Fruit fly (Drosophila melanogaster): Measurements from ENCODE around the gene Blos3.

Blos3 gene

DNA sequence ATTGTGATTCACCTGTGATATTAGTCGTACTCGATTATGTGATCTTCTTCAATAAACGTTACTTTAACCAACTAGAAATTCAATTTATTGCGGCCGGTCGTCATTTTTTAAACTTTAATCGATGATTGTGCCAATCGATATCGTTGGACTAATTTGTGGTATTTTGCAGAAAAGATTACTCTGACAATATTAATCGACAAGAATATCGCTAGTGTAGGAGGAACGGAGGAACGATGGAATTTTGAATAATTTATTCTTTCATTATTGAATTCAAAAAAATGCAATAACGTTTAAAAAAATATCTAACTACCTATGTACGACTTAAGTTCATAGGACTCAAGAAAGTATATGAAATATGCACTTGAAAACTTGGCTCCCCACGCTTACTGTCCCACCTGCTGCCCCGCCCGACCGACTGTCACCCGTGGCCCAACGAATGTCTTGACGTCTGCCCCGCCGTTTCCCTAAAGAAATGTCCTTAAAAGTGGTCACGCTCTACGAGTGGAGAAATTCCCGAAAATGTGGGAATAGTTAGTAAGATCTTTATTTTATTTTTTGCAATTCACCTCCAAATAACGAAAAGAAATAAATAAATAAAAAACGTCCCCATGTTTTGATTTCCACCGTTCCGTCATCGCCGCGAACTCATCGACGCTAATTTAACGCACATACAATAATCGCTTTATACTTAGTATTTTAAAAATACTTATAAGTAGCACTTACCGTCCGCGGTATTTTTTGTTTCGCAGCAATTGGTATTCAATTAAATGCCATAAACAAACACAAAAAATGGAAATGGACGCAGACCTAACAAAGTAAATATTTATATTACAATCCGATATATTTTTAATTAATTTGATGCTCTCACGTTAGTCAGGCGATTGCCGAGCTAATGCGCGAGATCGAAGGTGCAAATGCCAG lies 4.3 kb upstream of the Blos3 start, which contains the start of gene CG14074 (continued):
- TF ChIP-seq HLH3B (GFP tag; IDR thresholded peaks at IDR 0.05) (no peak), grn (GFP tag; optimal IDR thresholded peaks at IDR 0.05) (no peak), NfI (GFP tag; optimal IDR thresholded peaks at IDR 0.05) (no peak), CG6254 (GFP tag; optimal IDR thresholded peaks at IDR 0.05) (no peak), chif (GFP tag; optimal IDR thresholded peaks at IDR 0.05) (no peak), cg (GFP tag; optimal IDR thresholded peaks at IDR 0.05) (no peak), CG10147 (GFP tag; optimal IDR thresholded peaks at IDR 0.05) (no peak), CG14710 (tag; optimal IDR thresholded peaks at IDR 0.05) (no peak), Aef1 (GFP tag; IDR thresholded peaks at IDR 0.05) (no peak), tna (GFP tag; IDR thresholded peaks at IDR 0.05; ENCODE audit: partially characterized antibody) (peak; percentile 37; the same call in 1 of the 2 replicates), CG16813 (GFP tag; IDR thresholded peaks at IDR 0.05; ENCODE audit: partially characterized antibody) (peak; percentile 72), Mad (GFP tag; optimal IDR thresholded peaks at IDR 0.05) (no peak), inv (GFP tag; IDR thresholded peaks at IDR 0.05; ENCODE audit: partially characterized antibody) (peak; percentile 57), jing (GFP tag; optimal IDR thresholded peaks at IDR 0.05) (no peak), nau (GFP tag; optimal IDR thresholded peaks at IDR 0.05) (no peak), Xbp1 (GFP tag; optimal IDR thresholded peaks at IDR 0.05) (no peak), zen2 (GFP tag; IDR thresholded peaks at IDR 0.05; ENCODE audit: partially characterized antibody) (peak; percentile 81), CG7357 (GFP tag; IDR thresholded peaks at IDR 0.05) (no peak), CG10274 (GFP tag; optimal IDR thresholded peaks at IDR 0.05) (no peak), CG15514 (GFP tag; optimal IDR thresholded peaks at IDR 0.05) (peak; percentile 2), CG10959 (GFP tag; IDR thresholded peaks at IDR 0.05) (no peak), hkb (optimal IDR thresholded peaks at IDR 0.05) (no peak), hkb (GFP tag; IDR thresholded peaks at IDR 0.05) (0 out of 2 replicates have a peak, but pooled peaks have one; percentile 21), CG5245 (GFP tag; optimal IDR thresholded peaks at IDR 0.05) (no peak), seq (GFP tag; IDR thresholded peaks at IDR 0.05) (no peak), Vsx1 (GFP tag; optimal IDR thresholded peaks at IDR 0.05) (peak; percentile 2), chm (GFP tag; IDR thresholded peaks at IDR 0.05) (no peak), CG2875 (GFP tag; optimal IDR thresholded peaks at IDR 0.05) (no peak), hth (optimal IDR thresholded peaks at IDR 0.05) (no peak), MBD-R2 (GFP tag; IDR thresholded peaks at IDR 0.05) (peak; percentile 56), repo (GFP tag; optimal IDR thresholded peaks at IDR 0.05) (no peak), CG1832 (GFP tag; optimal IDR thresholded peaks at IDR 0.05) (no peak), cwo (GFP tag; optimal IDR thresholded peaks at IDR 0.05) (no peak), CG12071 (GFP tag; optimal IDR thresholded peaks at IDR 0.05) (no peak), Optix (GFP tag; IDR thresholded peaks at IDR 0.05) (no peak), pros (GFP tag; optimal IDR thresholded peaks at IDR 0.05) (no peak), CG3847 (GFP tag; IDR thresholded peaks at IDR 0.05) (no peak), Atf6 (GFP tag; IDR thresholded peaks at IDR 0.05) (no peak), emc (GFP tag; optimal IDR thresholded peaks at IDR 0.05) (no peak), pita (GFP tag; optimal IDR thresholded peaks at IDR 0.05) (no peak), ken (GFP tag; IDR thresholded peaks at IDR 0.05) (no peak), Dref (GFP tag; IDR thresholded peaks at IDR 0.05) (peak; percentile 76), C15 (GFP tag; IDR thresholded peaks at IDR 0.05) (no peak), Neu2 (GFP tag; optimal IDR thresholded peaks at IDR 0.05; ENCODE audit: borderline replicate concordance) (no peak), CG9609 (GFP tag; optimal IDR thresholded peaks at IDR 0.05) (no peak), CG31365 (tag; optimal IDR thresholded peaks at IDR 0.05) (no peak), CG1024 (GFP tag; IDR thresholded peaks at IDR 0.05) (no peak), CG2889 (GFP tag; IDR thresholded peaks at IDR 0.05) (no peak), CG7271 (tag; optimal IDR thresholded peaks at IDR 0.05) (peak; percentile 4)
